1 fruit fly cellular context compared by ENCODE assay signal in genomic region chr2L:6612477-6613004, dm6.
A peak's percentile ranks its signal among the peaks of the same experiment; 100 is the strongest.
TF ChIP-seq lines count a peak whose summit lies in the region.

No protein-coding gene starts in this region.

TF ChIP-seq in whole organism, embryonic, 481 proteins besides CTCF, POLR2A, EP300 and RAD21 (continued from another document and continues in another):
- TF ChIP-seq slou (GFP tag; optimal IDR thresholded peaks at IDR 0.05; lab: Kevin White, UChicago) (peak; percentile 100), zfh1 (GFP tag; IDR thresholded peaks at IDR 0.05; lab: Robert Waterston, UW) (peak; percentile 100), Lhr (GFP tag; optimal IDR thresholded peaks at IDR 0.05; lab: Kevin White, UChicago) (peak; percentile 100), wor (GFP tag; IDR thresholded peaks at IDR 0.05; lab: Robert Waterston, UW) (peak; percentile 100), Poxn (GFP tag; IDR thresholded peaks at IDR 0.05; lab: Robert Waterston, UW) (peak; percentile 100), Med (GFP tag; lab: Kevin White, UChicago) (peak; percentile 100), CG3065 (GFP tag; optimal IDR thresholded peaks at IDR 0.05; lab: Kevin White, UChicago) (peak; percentile 100), CG9437 (GFP tag; optimal IDR thresholded peaks at IDR 0.05; lab: Kevin White, UChicago) (peak; percentile 98), pan (optimal IDR thresholded peaks at IDR 0.05; lab: Kevin White, UChicago) (no peak), pan (GFP tag; optimal IDR thresholded peaks at IDR 0.05 in 1 of 2, IDR thresholded peaks at IDR 0.05 in 1 of 2) (peak in 1 of 2 experiments; percentile 100), BtbVII (GFP tag; optimal IDR thresholded peaks at IDR 0.05; lab: Kevin White, UChicago) (peak; percentile 100), CkIIα-i1 (GFP tag; IDR thresholded peaks at IDR 0.05; lab: Robert Waterston, UW) (peak; percentile 99), MTF-1 (GFP tag; optimal IDR thresholded peaks at IDR 0.05; lab: Kevin White, UChicago; ENCODE audit: borderline replicate concordance) (peak; percentile 100), Sox102F (GFP tag; optimal IDR thresholded peaks at IDR 0.05; lab: Kevin White, UChicago) (peak; percentile 100), Hey (tag; optimal IDR thresholded peaks at IDR 0.05; lab: Kevin White, UChicago) (peak; percentile 100), CG2875 (GFP tag; optimal IDR thresholded peaks at IDR 0.05; lab: Kevin White, UChicago) (peak; percentile 100), CG3995 (GFP tag; optimal IDR thresholded peaks at IDR 0.05; lab: Kevin White, UChicago) (peak; percentile 96), YL-1 (GFP tag; optimal IDR thresholded peaks at IDR 0.05; lab: Kevin White, UChicago) (peak; percentile 100), trem (tag; optimal IDR thresholded peaks at IDR 0.05; lab: Kevin White, UChicago) (peak; percentile 98), corto (GFP tag; optimal IDR thresholded peaks at IDR 0.05; lab: Kevin White, UChicago) (peak; percentile 100), gsb-n (tag; optimal IDR thresholded peaks at IDR 0.05; lab: Kevin White, UChicago) (peak; percentile 100), stwl (tag; optimal IDR thresholded peaks at IDR 0.05; lab: Kevin White, UChicago) (peak; percentile 96), sima (GFP tag; optimal IDR thresholded peaks at IDR 0.05; lab: Kevin White, UChicago) (peak; percentile 100), PHDP (tag; optimal IDR thresholded peaks at IDR 0.05; lab: Kevin White, UChicago) (peak; percentile 100), CG11696 (GFP tag; IDR thresholded peaks at IDR 0.05; lab: Robert Waterston, UW) (peak; percentile 99), Eip74EF (GFP tag; optimal IDR thresholded peaks at IDR 0.05; lab: Kevin White, UChicago) (peak in 1 of 2 experiments; percentile 100), Lim3 (GFP tag; IDR thresholded peaks at IDR 0.05; lab: Robert Waterston, UW) (peak; percentile 100), disco-r (GFP tag; optimal IDR thresholded peaks at IDR 0.05; lab: Kevin White, UChicago) (peak; percentile 100), Spps (tag; optimal IDR thresholded peaks at IDR 0.05; lab: Kevin White, UChicago) (peak; percentile 100), CG8089 (GFP tag; optimal IDR thresholded peaks at IDR 0.05; lab: Kevin White, UChicago) (peak; percentile 100), cas (GFP tag; IDR thresholded peaks at IDR 0.05; lab: Robert Waterston, UW) (peak; percentile 100), chinmo (GFP tag; IDR thresholded peaks at IDR 0.05; lab: Robert Waterston, UW; ENCODE audit: partially characterized antibody) (0 out of 4 replicates have a peak, but pooled peaks have one; percentile 46), Lpt (GFP tag; optimal IDR thresholded peaks at IDR 0.05; lab: Kevin White, UChicago) (no peak), CG8359 (GFP tag; optimal IDR thresholded peaks at IDR 0.05; lab: Kevin White, UChicago; ENCODE audit: borderline replicate concordance) (peak; percentile 97), Kr (GFP tag; optimal IDR thresholded peaks at IDR 0.05; lab: Kevin White, UChicago) (peak; percentile 96), eyg (GFP tag; optimal IDR thresholded peaks at IDR 0.05; lab: Kevin White, UChicago) (peak; percentile 100), Fer2 (tag; optimal IDR thresholded peaks at IDR 0.05; lab: Kevin White, UChicago) (peak; percentile 100), Myb (GFP tag; optimal IDR thresholded peaks at IDR 0.05; lab: Kevin White, UChicago) (peak; percentile 98), ewg (GFP tag; optimal IDR thresholded peaks at IDR 0.05; lab: Kevin White, UChicago) (peak; percentile 100), Ssrp (tag; optimal IDR thresholded peaks at IDR 0.05; lab: Kevin White, UChicago) (peak; percentile 100), Oli (tag; optimal IDR thresholded peaks at IDR 0.05; lab: Kevin White, UChicago) (peak; percentile 100), Jarid2 (GFP tag; optimal IDR thresholded peaks at IDR 0.05; lab: Kevin White, UChicago) (peak; percentile 100), Meics (GFP tag; optimal IDR thresholded peaks at IDR 0.05; lab: Kevin White, UChicago) (peak; percentile 100), tna (GFP tag; IDR thresholded peaks at IDR 0.05; lab: Robert Waterston, UW; ENCODE audit: partially characterized antibody) (peak; percentile 42; the same call in 1 of the 2 replicates), sisA (GFP tag; IDR thresholded peaks at IDR 0.05; lab: Robert Waterston, UW) (peak; percentile 100), ken (GFP tag; IDR thresholded peaks at IDR 0.05; lab: Robert Waterston, UW) (peak; percentile 100), CG12769 (tag; optimal IDR thresholded peaks at IDR 0.05; lab: Kevin White, UChicago) (peak; percentile 100), pita (GFP tag; optimal IDR thresholded peaks at IDR 0.05; lab: Kevin White, UChicago) (peak; percentile 20), toy (GFP tag; IDR thresholded peaks at IDR 0.05; lab: Robert Waterston, UW) (peak; percentile 100), NC2α (GFP tag; optimal IDR thresholded peaks at IDR 0.05; lab: Kevin White, UChicago) (peak; percentile 100), ash1 (GFP tag; optimal IDR thresholded peaks at IDR 0.05; lab: Kevin White, UChicago) (peak; percentile 100), CG8765 (GFP tag; IDR thresholded peaks at IDR 0.05; lab: Robert Waterston, UW) (peak; percentile 100), CG14860 (GFP tag; IDR thresholded peaks at IDR 0.05; lab: Robert Waterston, UW; ENCODE audit: partially characterized antibody) (0 out of 3 replicates have a peak, but pooled peaks have one; percentile 17), unpg (GFP tag; optimal IDR thresholded peaks at IDR 0.05; lab: Kevin White, UChicago) (peak; percentile 100), CG11093 (GFP tag; IDR thresholded peaks at IDR 0.05; lab: Robert Waterston, UW) (peak; percentile 100), CG10321 (GFP tag; IDR thresholded peaks at IDR 0.05; lab: Robert Waterston, UW) (peak; percentile 95), esg (GFP tag; conservative IDR thresholded peaks at IDR 0.05; lab: Robert Waterston, UW) (peak; percentile 100), Usf (GFP tag; optimal IDR thresholded peaks at IDR 0.05; lab: Kevin White, UChicago) (peak; percentile 100), NfI (GFP tag; optimal IDR thresholded peaks at IDR 0.05; lab: Kevin White, UChicago) (peak; percentile 100), CG17568 (GFP tag; optimal IDR thresholded peaks at IDR 0.05; lab: Kevin White, UChicago) (peak; percentile 100), CG15073 (GFP tag; optimal IDR thresholded peaks at IDR 0.05; lab: Kevin White, UChicago) (peak; percentile 95), CG8290 (GFP tag; optimal IDR thresholded peaks at IDR 0.05; lab: Kevin White, UChicago) (peak; percentile 100), CG8290 (tag; optimal IDR thresholded peaks at IDR 0.05; lab: Kevin White, UChicago) (peak; percentile 100), CG6175 (GFP tag; IDR thresholded peaks at IDR 0.05; lab: Robert Waterston, UW) (peak; percentile 100), ham (GFP tag; IDR thresholded peaks at IDR 0.05; lab: Robert Waterston, UW) (peak; percentile 100), ase (GFP tag; IDR thresholded peaks at IDR 0.05; lab: Robert Waterston, UW) (peak; percentile 100), kay (GFP tag; optimal IDR thresholded peaks at IDR 0.05; lab: Kevin White, UChicago) (peak; percentile 100), pho (GFP tag; optimal IDR thresholded peaks at IDR 0.05; lab: Kevin White, UChicago) (peak; percentile 100), CG14050 (GFP tag; IDR thresholded peaks at IDR 0.05; lab: Robert Waterston, UW) (peak; percentile 100), lbe (GFP tag; optimal IDR thresholded peaks at IDR 0.05; lab: Kevin White, UChicago) (peak; percentile 100), CG17359 (tag; optimal IDR thresholded peaks at IDR 0.05; lab: Kevin White, UChicago) (peak; percentile 100), CG10979 (tag; optimal IDR thresholded peaks at IDR 0.05; lab: Kevin White, UChicago) (peak; percentile 100), CG2889 (GFP tag; IDR thresholded peaks at IDR 0.05; lab: Robert Waterston, UW) (peak; percentile 100), Asciz (GFP tag; optimal IDR thresholded peaks at IDR 0.05; lab: Kevin White, UChicago) (peak; percentile 100), CG11695 (GFP tag; IDR thresholded peaks at IDR 0.05; lab: Robert Waterston, UW) (peak; percentile 100), vfl (GFP tag; optimal IDR thresholded peaks at IDR 0.05; lab: Kevin White, UChicago) (peak; percentile 100), H15 (GFP tag; IDR thresholded peaks at IDR 0.05; lab: Robert Waterston, UW) (peak; percentile 100), fru (optimal IDR thresholded peaks at IDR 0.05; lab: Kevin White, UChicago) (no peak), CG10565 (GFP tag; optimal IDR thresholded peaks at IDR 0.05; lab: Kevin White, UChicago) (peak; percentile 99), Doc3 (GFP tag; IDR thresholded peaks at IDR 0.05; lab: Robert Waterston, UW; ENCODE audit: partially characterized antibody) (no peak), ems (GFP tag; optimal IDR thresholded peaks at IDR 0.05; lab: Kevin White, UChicago) (peak; percentile 100), CG14965 (GFP tag; optimal IDR thresholded peaks at IDR 0.05; lab: Kevin White, UChicago; ENCODE audit: borderline replicate concordance) (peak; percentile 95), knrl (GFP tag; IDR thresholded peaks at IDR 0.05; lab: Robert Waterston, UW; ENCODE audit: partially characterized antibody) (peak; percentile 59; the same call in 2 of the 3 replicates), Hr3 (GFP tag; optimal IDR thresholded peaks at IDR 0.05; lab: Kevin White, UChicago) (peak; percentile 100), scrt (GFP tag; optimal IDR thresholded peaks at IDR 0.05; lab: Kevin White, UChicago) (peak; percentile 100), HLH4C (GFP tag; IDR thresholded peaks at IDR 0.05; lab: Robert Waterston, UW; ENCODE audit: partially characterized antibody) (no peak; the same call in 2 of the 3 replicates), Sry-δ (GFP tag; optimal IDR thresholded peaks at IDR 0.05; lab: Kevin White, UChicago) (peak; percentile 92), da (GFP tag; optimal IDR thresholded peaks at IDR 0.05; lab: Kevin White, UChicago) (peak; percentile 100), Scr (GFP tag; IDR thresholded peaks at IDR 0.05; lab: Robert Waterston, UW; ENCODE audit: partially characterized antibody) (peak; percentile 36), fd3F (GFP tag; optimal IDR thresholded peaks at IDR 0.05; lab: Kevin White, UChicago) (peak; percentile 100), Ets65A (GFP tag; lab: Kevin White, UChicago) (peak; percentile 100), CG10959 (GFP tag; IDR thresholded peaks at IDR 0.05; lab: Robert Waterston, UW) (peak; percentile 100), nerfin-2 (GFP tag; IDR thresholded peaks at IDR 0.05; lab: Robert Waterston, UW; ENCODE audit: partially characterized antibody) (no peak), grn (GFP tag; optimal IDR thresholded peaks at IDR 0.05; lab: Kevin White, UChicago) (peak; percentile 100), jigr1 (GFP tag; IDR thresholded peaks at IDR 0.05; lab: Robert Waterston, UW) (peak; percentile 100), Sox100B (GFP tag; optimal IDR thresholded peaks at IDR 0.05; lab: Kevin White, UChicago) (peak; percentile 100), Drgx (GFP tag; IDR thresholded peaks at IDR 0.05; lab: Robert Waterston, UW) (peak; percentile 100), mam (GFP tag; optimal IDR thresholded peaks at IDR 0.05; lab: Kevin White, UChicago) (peak; percentile 100), CG15011 (GFP tag; optimal IDR thresholded peaks at IDR 0.05; lab: Kevin White, UChicago) (peak; percentile 100), D (optimal IDR thresholded peaks at IDR 0.05; lab: Kevin White, UChicago) (no peak), D (GFP tag; optimal IDR thresholded peaks at IDR 0.05; lab: Kevin White, UChicago) (peak; percentile 100), CG32767 (GFP tag; IDR thresholded peaks at IDR 0.05; lab: Robert Waterston, UW) (peak; percentile 100), CG34224 (GFP tag; IDR thresholded peaks at IDR 0.05; lab: Robert Waterston, UW; ENCODE audit: partially characterized antibody) (peak; percentile 33; the same call in 2 of the 3 replicates), sr (GFP tag; IDR thresholded peaks at IDR 0.05; lab: Robert Waterston, UW) (peak; percentile 100), Atf3 (GFP tag; optimal IDR thresholded peaks at IDR 0.05; lab: Kevin White, UChicago) (peak; percentile 100), CG7928 (GFP tag; optimal IDR thresholded peaks at IDR 0.05; lab: Kevin White, UChicago) (peak; percentile 95), Oaz (GFP tag; IDR thresholded peaks at IDR 0.05; lab: Robert Waterston, UW) (peak; percentile 100), dpn (GFP tag; optimal IDR thresholded peaks at IDR 0.05; lab: Kevin White, UChicago) (peak; percentile 100), CG12236 (GFP tag; optimal IDR thresholded peaks at IDR 0.05; lab: Kevin White, UChicago) (peak; percentile 100), Xbp1 (GFP tag; optimal IDR thresholded peaks at IDR 0.05; lab: Kevin White, UChicago) (peak; percentile 100), E2f2 (GFP tag; IDR thresholded peaks at IDR 0.05; lab: Robert Waterston, UW) (peak; percentile 99), fd64A (GFP tag; optimal IDR thresholded peaks at IDR 0.05; lab: Kevin White, UChicago) (peak; percentile 100), CG18262 (tag; optimal IDR thresholded peaks at IDR 0.05; lab: Kevin White, UChicago) (peak; percentile 100), NFAT (GFP tag; IDR thresholded peaks at IDR 0.05; lab: Robert Waterston, UW) (peak; percentile 100), tup (GFP tag; optimal IDR thresholded peaks at IDR 0.05; lab: Kevin White, UChicago) (peak; percentile 100), CG12659 (GFP tag; optimal IDR thresholded peaks at IDR 0.05; lab: Kevin White, UChicago) (peak; percentile 100), CoRest (tag; optimal IDR thresholded peaks at IDR 0.05; lab: Kevin White, UChicago) (peak; percentile 100), org-1 (GFP tag; optimal IDR thresholded peaks at IDR 0.05; lab: Kevin White, UChicago) (peak; percentile 100), CG18599 (GFP tag; optimal IDR thresholded peaks at IDR 0.05; lab: Kevin White, UChicago) (peak; percentile 100), zen (tag; optimal IDR thresholded peaks at IDR 0.05; lab: Kevin White, UChicago) (peak; percentile 100), CG2120 (GFP tag; optimal IDR thresholded peaks at IDR 0.05; lab: Kevin White, UChicago) (peak; percentile 100), Vsx1 (GFP tag; optimal IDR thresholded peaks at IDR 0.05; lab: Kevin White, UChicago) (peak; percentile 100), nerfin-1 (tag; optimal IDR thresholded peaks at IDR 0.05; lab: Kevin White, UChicago) (peak; percentile 100), Tbp (GFP tag; optimal IDR thresholded peaks at IDR 0.05; lab: Kevin White, UChicago) (no peak), C15 (GFP tag; IDR thresholded peaks at IDR 0.05; lab: Robert Waterston, UW) (peak; percentile 100), CG7357 (GFP tag; IDR thresholded peaks at IDR 0.05; lab: Robert Waterston, UW) (peak; percentile 99), CG12744 (GFP tag; optimal IDR thresholded peaks at IDR 0.05; lab: Kevin White, UChicago) (peak; percentile 100), CG17186 (GFP tag; optimal IDR thresholded peaks at IDR 0.05; lab: Kevin White, UChicago) (peak; percentile 98)
